Worm (Caenorhabditis elegans): ENCODE data around the gene Y54G2A.28.

Y54G2A.28 gene

DNA sequence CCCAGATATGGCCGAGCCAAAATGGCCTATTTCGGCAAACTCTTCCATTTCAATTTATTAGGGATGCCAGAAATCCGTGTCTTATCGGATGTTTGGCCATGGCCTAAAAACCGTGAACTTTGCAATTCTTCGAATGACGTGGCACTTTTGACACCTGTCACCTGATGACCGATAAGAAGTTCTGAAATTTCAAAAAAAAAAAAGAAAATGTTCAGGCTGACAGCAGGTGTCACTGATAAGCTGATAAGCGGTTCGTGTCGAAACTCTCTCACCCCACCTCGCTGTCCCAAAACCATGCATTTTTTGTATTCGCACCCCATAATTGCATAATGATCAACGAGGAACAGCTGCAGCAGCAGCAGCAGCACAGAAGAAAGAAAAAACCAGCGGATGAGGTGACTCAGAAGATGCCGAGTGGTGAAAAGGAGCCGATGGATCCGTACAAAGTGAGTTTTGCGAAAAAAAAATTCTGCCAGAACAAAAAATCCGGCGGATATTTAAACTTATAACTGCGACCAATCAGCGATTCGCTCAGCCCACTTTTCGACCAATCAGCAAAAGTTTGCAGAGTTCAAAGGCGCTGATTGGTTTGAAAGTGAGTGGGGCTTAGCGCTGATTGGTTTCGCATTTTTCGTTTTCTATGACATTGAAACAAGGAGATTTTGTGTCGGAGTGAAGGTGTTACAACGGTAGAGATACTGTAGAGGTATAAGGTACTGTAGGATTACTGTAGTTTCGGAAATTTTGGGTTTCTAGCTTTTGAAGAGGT is at the start of gene Y54G2A.28, which contains the start of gene vrp-1:
Y54G2A.28 (minus strand) TSS at position 48 of the 769 bp plus-strand sequence.
vrp-1 (plus strand) TSS at position 214 of the 769 bp plus-strand sequence.
- TF ChIP-seq madf-2 (tag; optimal IDR thresholded peaks at IDR 0.05) (no peak), ahr-1 (tag; optimal IDR thresholded peaks at IDR 0.05) (no peak), ets-4 (tag; optimal IDR thresholded peaks at IDR 0.05) (no peak), hlh-6 (tag; optimal IDR thresholded peaks at IDR 0.05) (no peak), nfya-1 (tag; optimal IDR thresholded peaks at IDR 0.05) (peak; percentile 81), ceh-2 (tag; optimal IDR thresholded peaks at IDR 0.05) (no peak)

DNA sequence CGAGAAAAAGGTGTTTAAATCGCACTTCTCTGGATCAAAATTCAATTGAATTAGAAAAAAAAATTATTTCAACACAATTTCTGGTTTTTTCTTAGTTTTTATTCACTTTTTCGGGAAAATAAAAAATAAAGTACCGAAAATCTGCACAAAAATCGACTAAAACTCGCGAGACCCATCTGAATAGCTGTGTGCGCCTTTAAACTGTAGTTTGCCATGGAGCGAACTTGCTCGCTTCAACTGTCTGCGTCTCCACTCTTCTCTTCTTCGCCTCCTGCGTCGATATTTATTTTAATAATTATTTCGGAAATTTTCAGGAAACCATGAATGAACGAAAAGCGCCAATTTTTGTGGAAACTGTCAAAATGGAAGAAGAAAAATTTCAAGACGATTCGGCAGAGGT is 43.6 kb upstream of the Y54G2A.28 start:
- TF ChIP-seq syd-9 (tag; optimal IDR thresholded peaks at IDR 0.05) (no peak), pax-1 (tag; optimal IDR thresholded peaks at IDR 0.05) (no peak), ahr-1 (tag; optimal IDR thresholded peaks at IDR 0.05) (no peak), pha-4 (tag; optimal IDR thresholded peaks at IDR 0.05) (no peak)

DNA sequence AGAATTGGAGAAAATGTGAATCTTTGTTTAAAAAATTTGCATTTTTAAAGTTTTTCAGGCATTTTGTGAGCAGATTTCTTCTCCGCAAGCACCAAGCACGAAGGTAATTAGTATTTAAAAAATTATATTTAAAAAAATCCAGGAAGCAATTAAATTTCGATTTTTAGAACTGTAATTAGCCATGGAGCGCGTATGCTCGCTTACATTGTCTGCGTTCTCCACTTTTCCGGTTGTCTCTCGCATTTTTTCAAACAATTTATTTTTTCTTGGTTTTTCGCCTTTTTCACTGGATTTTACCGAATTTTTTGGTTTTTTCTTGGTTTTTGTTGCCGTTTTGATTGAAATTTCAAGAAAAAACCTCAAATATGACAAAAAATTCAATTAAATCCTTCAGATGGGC is 43.1 kb upstream of the Y54G2A.28 start:
- TF ChIP-seq nhr-11 (tag; optimal IDR thresholded peaks at IDR 0.05) (no peak), pqm-1 (tag; optimal IDR thresholded peaks at IDR 0.05) (no peak), K02D7.2 (tag; optimal IDR thresholded peaks at IDR 0.05) (no peak), unc-86 (tag; optimal IDR thresholded peaks at IDR 0.05) (no peak), elt-4 (tag; optimal IDR thresholded peaks at IDR 0.05) (no peak), ets-4 (tag; optimal IDR thresholded peaks at IDR 0.05) (no peak), sox-4 (tag; optimal IDR thresholded peaks at IDR 0.05) (no peak), C08G9.2 (tag; optimal IDR thresholded peaks at IDR 0.05) (no peak), lin-11 (tag; optimal IDR thresholded peaks at IDR 0.05) (no peak), hlh-30 (tag; optimal IDR thresholded peaks at IDR 0.05; ENCODE audit: insufficient read depth) (no peak), elt-2 (tag; optimal IDR thresholded peaks at IDR 0.05) (no peak), rnt-1 (tag; optimal IDR thresholded peaks at IDR 0.05) (no peak), hlh-8 (tag; optimal IDR thresholded peaks at IDR 0.05) (no peak), hlh-15 (tag; optimal IDR thresholded peaks at IDR 0.05) (no peak), unc-3 (GFP tag; conservative IDR thresholded peaks at IDR 0.05) (no peak), unc-3 (tag; optimal IDR thresholded peaks at IDR 0.05) (no peak), fkh-6 (tag; optimal IDR thresholded peaks at IDR 0.05) (no peak), sox-2 (GFP tag; IDR thresholded peaks at IDR 0.05) (no peak), unc-42 (tag; optimal IDR thresholded peaks at IDR 0.05) (no peak), madf-2 (tag; optimal IDR thresholded peaks at IDR 0.05) (no peak), ref-2 (tag; optimal IDR thresholded peaks at IDR 0.05) (no peak)

DNA sequence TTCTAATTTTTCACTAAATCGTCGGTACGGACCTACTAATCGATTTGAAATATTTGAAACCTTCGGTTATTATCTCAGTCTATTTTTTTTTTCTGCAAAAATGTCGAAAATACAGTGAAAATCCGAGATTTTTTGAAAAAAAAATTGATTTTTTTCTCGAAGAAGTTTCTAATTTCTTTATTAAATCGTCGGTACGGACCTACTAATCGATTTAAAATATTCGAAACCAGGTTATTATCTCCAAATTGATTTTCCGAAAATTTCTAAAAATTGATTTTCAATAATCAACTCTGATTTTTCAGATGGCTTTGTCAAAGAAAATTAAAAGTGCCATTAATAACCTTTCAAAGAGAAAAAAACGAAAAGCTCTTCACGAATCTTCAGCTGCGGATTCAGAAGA is 41.2 kb upstream of the Y54G2A.28 start, which contains the start of gene ivph-3:
ivph-3 (plus strand) TSS at position 301 of the 400 bp plus-strand sequence.
- no peak for TF ChIP-seq F13H6.1 (tag; optimal IDR thresholded peaks at IDR 0.05)
- TF ChIP-seq ceh-2 (tag; optimal IDR thresholded peaks at IDR 0.05) = no peak
- no peak for TF ChIP-seq ceh-19 (GFP tag; optimal IDR thresholded peaks at IDR 0.05)
- TF ChIP-seq ceh-18 (tag; optimal IDR thresholded peaks at IDR 0.05) = no peak
- TF ChIP-seq fkh-10 (GFP tag; optimal IDR thresholded peaks at IDR 0.05) = no peak
- TF ChIP-seq ahr-1 (tag; optimal IDR thresholded peaks at IDR 0.05) = no peak
- no peak for TF ChIP-seq unc-3 (GFP tag; conservative IDR thresholded peaks at IDR 0.05)
- TF ChIP-seq unc-3 (tag; optimal IDR thresholded peaks at IDR 0.05) = no peak
- no peak for TF ChIP-seq hlh-13 (GFP tag; optimal IDR thresholded peaks at IDR 0.05)
- TF ChIP-seq ama-1 (optimal IDR thresholded peaks at IDR 0.05) = no peak
- TF ChIP-seq ceh-31 (tag; optimal IDR thresholded peaks at IDR 0.05) = no peak
- TF ChIP-seq unc-42 (tag; optimal IDR thresholded peaks at IDR 0.05) = no peak
